Worm (Caenorhabditis elegans) whole organism, L3 larva: Measurements from ENCODE around the gene C05C9.3.

Experiments used
- ama-1 ChIP-seq: fragments of 150-350 bp; optimal IDR thresholded peaks from 2 replicates; lab custom pipeline; 2018
- ceh-16 ChIP-seq: sonication (generic microtip); optimal IDR thresholded peaks from 2 replicates; lab custom pipeline; 2017; ENCODE audit warnings: missing biosample characterization, missing genetic modification characterization
- ceh-28 ChIP-seq: fragments of 150-350 bp; optimal IDR thresholded peaks from 2 replicates; lab custom pipeline; 2014; ENCODE audit warnings: missing biosample characterization, missing genetic modification reagents, missing genetic modification characterization
- elt-3 ChIP-seq, 3 experiments: fragments of 150-350 bp in 1 of 3; sonication (generic microtip) in 2 of 3; optimal IDR thresholded peaks; 2 replicates in 2 of 3; 4 replicates in 1 of 3; lab custom pipeline; 2014 to 2017; ENCODE audit warnings: missing biosample characterization in 3 of 3, missing genetic modification characterization in 3 of 3
- jun-1 ChIP-seq: fragments of 150-350 bp; optimal IDR thresholded peaks from 2 replicates; lab custom pipeline; 2014; ENCODE audit warnings: missing biosample characterization, missing genetic modification reagents, missing genetic modification characterization
- lin-39 ChIP-seq: fragments of 150-350 bp; optimal IDR thresholded peaks from 2 replicates; lab custom pipeline; 2018; ENCODE audit warnings: missing biosample characterization, missing genetic modification reagents, missing genetic modification characterization
- nhr-237 ChIP-seq: fragments of 150-350 bp; optimal IDR thresholded peaks from 2 replicates; lab custom pipeline; 2014; ENCODE audit warnings: missing biosample characterization, missing genetic modification characterization
- nhr-28 ChIP-seq: fragments of 150-350 bp; optimal IDR thresholded peaks from 2 replicates; lab custom pipeline; 2014; ENCODE audit warnings: missing biosample characterization, missing genetic modification characterization
- nhr-77 ChIP-seq: fragments of 150-350 bp; optimal IDR thresholded peaks from 2 replicates; lab custom pipeline; 2014; ENCODE audit warnings: missing biosample characterization, missing genetic modification characterization
- unc-62 ChIP-seq: fragments of 150-350 bp; sonication (generic microtip); optimal IDR thresholded peaks from 4 replicates; lab custom pipeline; 2014; ENCODE audit warnings: missing biosample characterization, missing genetic modification reagents, missing genetic modification characterization
- zag-1 ChIP-seq: fragments of 150-350 bp; optimal IDR thresholded peaks from 2 replicates; lab custom pipeline; 2014; ENCODE audit warnings: missing biosample characterization, missing genetic modification characterization

DNA sequence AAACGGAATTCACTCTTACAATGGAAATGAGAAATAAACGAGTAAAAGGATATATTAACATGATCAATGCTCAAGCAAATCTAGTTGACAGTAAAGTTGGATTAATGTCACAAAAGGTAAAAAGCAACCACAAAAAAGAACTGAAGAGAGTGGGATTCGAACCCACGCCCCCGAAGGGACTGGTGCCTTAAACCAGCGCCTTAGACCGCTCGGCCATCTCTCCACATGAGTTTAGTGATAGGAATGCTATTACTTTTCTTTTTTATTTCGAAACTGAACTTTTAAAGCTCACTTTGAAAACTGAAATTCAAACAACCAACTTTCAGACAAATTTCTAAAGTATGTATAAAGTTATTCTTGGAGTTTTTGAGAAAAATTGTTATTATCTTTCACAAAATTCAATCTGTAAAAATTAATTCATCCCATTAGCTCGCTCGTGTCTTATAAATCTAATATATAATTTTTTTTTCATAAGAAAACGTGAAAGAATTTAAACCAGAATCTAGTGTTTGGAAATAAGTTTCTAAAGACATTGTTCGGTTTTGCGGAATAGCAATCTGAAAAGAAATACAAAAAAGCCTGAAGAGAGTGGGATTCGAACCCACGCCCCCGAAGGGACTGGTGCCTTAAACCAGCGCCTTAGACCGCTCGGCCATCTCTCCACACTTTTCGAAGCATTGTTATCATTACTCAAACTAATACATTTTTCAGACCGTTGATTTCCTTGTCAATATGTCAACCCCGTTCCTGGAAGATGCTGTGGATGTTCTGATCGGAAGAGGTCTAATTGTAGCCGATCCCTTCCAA lies 10.4 kb upstream of the C05C9.3 start:
- no peak for TF ChIP-seq ceh-16
- no peak for TF ChIP-seq nhr-77 (tag; lab: Kevin White, UChicago)
- TF ChIP-seq elt-3 (tag; optimal IDR thresholded peaks at IDR 0.05; lab: Kevin White, UChicago), result no peak
- no peak for TF ChIP-seq lin-39 (tag; lab: Kevin White, UChicago)
- TF ChIP-seq ceh-28 (tag; lab: Kevin White, UChicago), result no peak
- TF ChIP-seq unc-62 (GFP tag; lab: Kevin White, UChicago), result no peak
- no peak for TF ChIP-seq zag-1 (tag; lab: Kevin White, UChicago)
- TF ChIP-seq nhr-237 (tag; lab: Kevin White, UChicago), result no peak
- no peak for TF ChIP-seq nhr-28 (tag; lab: Kevin White, UChicago)
- no peak for TF ChIP-seq ama-1 (lab: Kevin White, UChicago)
- no peak for TF ChIP-seq jun-1 (tag; lab: Kevin White, UChicago)
